Fruit fly (Drosophila melanogaster): ENCODE data around the gene byn.

Gene byn

DNA sequence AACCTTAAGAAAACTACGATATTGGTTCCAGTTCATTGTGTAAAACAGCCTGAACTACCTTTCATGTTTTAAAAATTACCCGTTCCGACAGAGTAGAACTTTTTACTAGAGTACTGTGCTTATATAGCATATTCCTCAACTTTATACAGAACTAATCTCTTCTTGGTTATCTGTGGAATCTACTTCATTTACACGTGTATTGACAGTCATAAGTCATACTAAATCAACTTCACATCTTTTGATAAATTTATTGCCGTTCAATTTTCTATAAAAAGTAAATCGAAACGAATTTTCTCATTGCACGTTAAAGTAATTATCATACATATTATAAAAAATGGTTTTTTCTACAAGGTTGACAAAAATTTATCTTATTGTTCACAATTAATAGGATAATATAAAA, 46.2 kb downstream of the byn start, which contains the start of gene CG42397:
Gene CG42397 (minus strand): TSS at position 101 of the 400 bp plus-strand sequence.
- no peak for TF ChIP-seq CG30431 (GFP tag; optimal IDR thresholded peaks at IDR 0.05)
- TF ChIP-seq D19B (GFP tag; optimal IDR thresholded peaks at IDR 0.05) = peak; percentile 39

DNA sequence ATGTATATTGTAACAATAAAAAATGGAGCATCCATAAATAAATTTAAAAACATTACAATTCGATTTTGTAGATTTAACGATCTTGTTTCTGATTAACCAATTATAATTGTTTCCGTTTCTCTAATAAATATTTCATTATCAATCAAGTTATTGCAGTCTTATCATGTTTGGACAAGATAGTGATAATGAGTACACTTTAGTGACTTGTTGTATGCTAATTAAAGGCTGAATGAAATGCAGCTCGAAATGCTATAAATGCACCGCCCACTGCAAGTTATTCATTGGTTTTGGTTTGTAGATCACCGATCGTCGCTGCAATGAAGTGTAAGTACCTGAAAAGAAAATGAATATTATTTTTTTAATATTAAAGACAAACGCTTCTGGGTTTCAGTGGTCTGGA, 47.1 kb downstream of the byn start, which contains the start of gene CG14125:
Gene CG14125 (plus strand): TSS at position 301 of the 400 bp plus-strand sequence.
- no peak for TF ChIP-seq Lpt (GFP tag; optimal IDR thresholded peaks at IDR 0.05)

DNA sequence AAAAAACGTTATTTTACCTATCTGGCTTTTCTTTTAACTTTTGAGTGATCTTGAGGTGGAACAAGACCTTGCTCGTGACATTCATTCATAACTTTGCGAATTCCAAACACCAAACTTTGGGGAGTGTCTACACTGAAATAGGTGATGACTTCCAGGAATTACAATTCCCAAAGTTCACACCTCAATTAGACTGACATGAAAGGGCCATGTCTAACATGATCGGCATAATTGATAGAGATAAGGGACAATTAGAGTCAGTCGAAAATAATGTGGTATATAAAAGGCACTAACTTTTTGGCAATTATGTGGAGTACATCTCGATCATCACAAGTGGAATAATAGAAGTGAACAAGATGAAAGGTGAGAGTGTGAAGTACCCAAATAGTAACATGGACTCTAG, 48.3 kb downstream of the byn start, which contains the start of gene CG43896:
Gene CG43896 (plus strand): TSS at position 301 of the 400 bp plus-strand sequence.
- TF ChIP-seq CG1603 (tag; optimal IDR thresholded peaks at IDR 0.05) (no peak), scrt (GFP tag; optimal IDR thresholded peaks at IDR 0.05) (no peak), CG7839 (tag; optimal IDR thresholded peaks at IDR 0.05) (no peak), Max (GFP tag; optimal IDR thresholded peaks at IDR 0.05) (no peak), crc (GFP tag; optimal IDR thresholded peaks at IDR 0.05) (no peak), bigmax (GFP tag; optimal IDR thresholded peaks at IDR 0.05) (no peak), CG4707 (GFP tag; optimal IDR thresholded peaks at IDR 0.05) (no peak), nerfin-1 (tag; optimal IDR thresholded peaks at IDR 0.05) (no peak), CG30020 (tag; optimal IDR thresholded peaks at IDR 0.05) (no peak), trem (tag; optimal IDR thresholded peaks at IDR 0.05) (no peak), CG9797 (GFP tag; optimal IDR thresholded peaks at IDR 0.05) (no peak), CG12659 (GFP tag; optimal IDR thresholded peaks at IDR 0.05) (no peak), CG16815 (GFP tag; optimal IDR thresholded peaks at IDR 0.05) (no peak), ken (GFP tag; IDR thresholded peaks at IDR 0.05) (no peak), CG3847 (GFP tag; IDR thresholded peaks at IDR 0.05) (no peak)

DNA sequence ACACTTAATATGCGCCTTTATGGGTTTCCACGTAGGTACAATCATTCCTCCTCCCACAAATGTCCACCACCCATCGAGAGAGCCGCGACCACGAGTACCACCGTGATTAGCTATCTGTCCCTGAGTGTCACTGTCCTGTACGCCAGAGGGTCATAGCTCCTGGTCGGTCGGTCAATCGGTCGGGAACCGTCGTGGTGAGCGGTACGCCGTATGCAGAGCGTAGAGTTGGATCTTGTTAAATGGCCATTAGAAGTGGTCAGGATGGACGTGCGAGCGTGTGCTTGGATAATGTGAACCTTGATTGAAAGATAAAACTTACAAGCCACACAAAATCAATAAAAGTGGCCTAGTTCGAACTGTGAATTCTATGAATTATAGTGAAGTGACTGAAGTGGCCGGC, 57.1 kb downstream of the byn start, which contains the start of gene CG6938:
Gene CG6938 (plus strand): TSS at position 301 of the 400 bp plus-strand sequence.
- TF ChIP-seq HHEX (GFP tag; optimal IDR thresholded peaks at IDR 0.05) (no peak), Ets65A (GFP tag) (peak; percentile 83), CG17568 (GFP tag; optimal IDR thresholded peaks at IDR 0.05) (no peak)

Measured in whole organism, embryonic.